Worm (Caenorhabditis elegans) whole organism, L1 larva: ENCODE data around the gene cka-1.

Experiments used
- C16A3.4 ChIP-seq: fragments of 150-350 bp; optimal IDR thresholded peaks from 2 replicates; lab custom pipeline; 2014; ENCODE audit warnings: missing biosample characterization, missing genetic modification characterization
- Y116A8C.19 ChIP-seq: sonication (generic microtip); optimal IDR thresholded peaks from 2 replicates; lab custom pipeline; 2016; ENCODE audit warnings: missing compliant biosample characterization, missing genetic modification characterization, borderline replicate concordance
- aly-2 ChIP-seq: fragments of 150-350 bp; optimal IDR thresholded peaks from 2 replicates; lab custom pipeline; 2014; ENCODE audit warnings: missing biosample characterization, missing genetic modification characterization
- ama-1 ChIP-seq: fragments of 150-350 bp; optimal IDR thresholded peaks from 2 replicates; lab custom pipeline; 2014
- blmp-1 ChIP-seq: fragments of 150-350 bp; optimal IDR thresholded peaks from 2 replicates; lab custom pipeline; 2014; ENCODE audit warnings: missing biosample characterization, missing genetic modification characterization
- ceh-63 ChIP-seq: fragments of 200-800 bp; sonication (Bioruptor generic); optimal IDR thresholded peaks from 2 replicates; lab custom pipeline; 2018; ENCODE audit warnings: mild to moderate bottlenecking, missing genetic modification characterization, missing compliant biosample characterization
- ceh-82 ChIP-seq, 3 experiments: fragments of 150-350 bp in 1 of 3; sonication (generic microtip) in 2 of 3; optimal IDR thresholded peaks; 2 replicates each; lab custom pipeline; 2014 to 2017; ENCODE audit warnings: missing biosample characterization in 3 of 3, missing genetic modification characterization in 3 of 3
- ceh-90 ChIP-seq: sonication (generic microtip); optimal IDR thresholded peaks from 2 replicates; lab custom pipeline; 2016; ENCODE audit warnings: missing genetic modification characterization, missing compliant biosample characterization
- ces-1 ChIP-seq: fragments of 150-350 bp; optimal IDR thresholded peaks from 2 replicates; lab custom pipeline; 2014; ENCODE audit warnings: missing biosample characterization, missing genetic modification reagents, missing genetic modification characterization
- dsc-1 ChIP-seq: sonication (generic microtip); optimal IDR thresholded peaks from 2 replicates; lab custom pipeline; 2016; ENCODE audit warnings: mild to moderate bottlenecking, missing genetic modification characterization, missing compliant biosample characterization
- efl-3 ChIP-seq: fragments of 200-800 bp; sonication (Bioruptor generic); optimal IDR thresholded peaks from 2 replicates; lab custom pipeline; 2018; ENCODE audit warnings: mild to moderate bottlenecking, missing genetic modification characterization, missing compliant biosample characterization
- elt-3 ChIP-seq, 6 experiments: fragments of 150-350 bp in 1 of 6; sonication (generic microtip); optimal IDR thresholded peaks; 2 replicates each; lab custom pipeline; 2017 to 2018; ENCODE audit warnings: missing biosample characterization in 6 of 6, missing genetic modification characterization in 6 of 6, inconsistent platforms in 1 of 6
- fkh-8 ChIP-seq: sonication (generic microtip); optimal IDR thresholded peaks from 2 replicates; lab custom pipeline; 2016; ENCODE audit warnings: mild to moderate bottlenecking, missing genetic modification characterization, missing compliant biosample characterization
- hlh-17 ChIP-seq: fragments of 200-800 bp; sonication (Bioruptor generic); optimal IDR thresholded peaks from 2 replicates; lab custom pipeline; 2018; ENCODE audit warnings: missing genetic modification characterization, mild to moderate bottlenecking, missing compliant biosample characterization, moderate library complexity, borderline replicate concordance
- hlh-4 ChIP-seq: sonication (generic microtip); optimal IDR thresholded peaks from 2 replicates; lab custom pipeline; 2016; ENCODE audit warnings: mild to moderate bottlenecking, missing genetic modification characterization, missing compliant biosample characterization
- hpl-2 ChIP-seq: fragments of 150-350 bp; optimal IDR thresholded peaks from 2 replicates; lab custom pipeline; 2014; ENCODE audit warnings: missing biosample characterization, missing genetic modification reagents, missing genetic modification characterization
- jun-1 ChIP-seq: fragments of 150-350 bp; optimal IDR thresholded peaks from 2 replicates; lab custom pipeline; 2014; ENCODE audit warnings: missing biosample characterization, missing genetic modification reagents, missing genetic modification characterization
- lin-13 ChIP-seq: fragments of 150-350 bp; optimal IDR thresholded peaks from 2 replicates; lab custom pipeline; 2014; ENCODE audit warnings: missing biosample characterization, missing genetic modification reagents, missing genetic modification characterization
- lin-15B ChIP-seq: fragments of 150-350 bp; sonication (generic microtip); optimal IDR thresholded peaks from 3 replicates; lab custom pipeline; 2014; ENCODE audit warnings: missing biosample characterization, missing genetic modification characterization
- lin-35 ChIP-seq, 2 experiments: fragments of 150-350 bp; optimal IDR thresholded peaks; 2 replicates each; lab custom pipeline; 2014; ENCODE audit warnings: missing biosample characterization in 2 of 2, missing genetic modification characterization in 2 of 2, missing genetic modification reagents in 2 of 2
- lir-3 ChIP-seq: sonication (generic microtip); optimal IDR thresholded peaks from 2 replicates; lab custom pipeline; 2016; ENCODE audit warnings: mild to moderate bottlenecking, missing genetic modification characterization, moderate library complexity, missing compliant biosample characterization; ENCODE audit not compliant: poor library complexity
- mdl-1 ChIP-seq, 2 experiments: fragments of 150-350 bp; optimal IDR thresholded peaks; 2 replicates each; lab custom pipeline; 2014 to 2017; ENCODE audit warnings: missing biosample characterization in 2 of 2, missing genetic modification characterization in 2 of 2, inconsistent platforms in 1 of 2
- mef-2 ChIP-seq: fragments of 150-350 bp; optimal IDR thresholded peaks from 2 replicates; lab custom pipeline; 2014; ENCODE audit warnings: missing biosample characterization, missing genetic modification characterization
- nhr-19 ChIP-seq: fragments of 200-800 bp; sonication (Bioruptor generic); conservative IDR thresholded peaks from 2 replicates; pipeline ENCODE4 v1.3.6; 2022; ENCODE audit warnings: missing genetic modification characterization, missing compliant biosample characterization
- nhr-20 ChIP-seq: sonication (generic microtip); optimal IDR thresholded peaks from 2 replicates; lab custom pipeline; 2016; ENCODE audit warnings: mild to moderate bottlenecking, missing genetic modification characterization, missing compliant biosample characterization
- nhr-71 ChIP-seq: sonication (generic microtip); optimal IDR thresholded peaks from 2 replicates; lab custom pipeline; 2016; ENCODE audit warnings: mild to moderate bottlenecking, missing genetic modification characterization, moderate library complexity, missing compliant biosample characterization
- nhr-76 ChIP-seq: sonication (generic microtip); optimal IDR thresholded peaks from 2 replicates; lab custom pipeline; 2017; ENCODE audit warnings: missing biosample characterization, missing genetic modification characterization
- nhr-84 ChIP-seq: sonication (generic microtip); optimal IDR thresholded peaks from 2 replicates; lab custom pipeline; 2017; ENCODE audit warnings: missing biosample characterization, missing genetic modification characterization
- nhr-85 ChIP-seq: sonication (generic microtip); peaks from one replicate; lab custom pipeline; 2016; ENCODE audit warnings: missing genetic modification characterization, inconsistent platforms, missing compliant biosample characterization
- nhr-90 ChIP-seq: sonication (generic microtip); optimal IDR thresholded peaks from 2 replicates; lab custom pipeline; 2016; ENCODE audit warnings: mild to moderate bottlenecking, missing genetic modification characterization, missing compliant biosample characterization; ENCODE audit not compliant: poor library complexity
- pax-3 ChIP-seq: fragments of 200-800 bp; sonication (Bioruptor generic); optimal IDR thresholded peaks from 2 replicates; lab custom pipeline; 2018; ENCODE audit warnings: mild to moderate bottlenecking, missing genetic modification characterization, moderate library complexity, missing compliant biosample characterization
- pqm-1 ChIP-seq: sonication (generic microtip); optimal IDR thresholded peaks from 3 replicates; lab custom pipeline; 2017; ENCODE audit warnings: missing biosample characterization, missing genetic modification characterization
- snu-23 ChIP-seq: sonication (generic microtip); optimal IDR thresholded peaks from 2 replicates; lab custom pipeline; 2016; ENCODE audit warnings: missing genetic modification characterization, missing compliant biosample characterization
- sox-4 ChIP-seq: sonication (generic microtip); optimal IDR thresholded peaks from 2 replicates; lab custom pipeline; 2016; ENCODE audit warnings: missing genetic modification characterization, missing compliant biosample characterization
- sup-37 ChIP-seq: fragments of 200-800 bp; sonication (Bioruptor generic); optimal IDR thresholded peaks from 2 replicates; lab custom pipeline; 2018; ENCODE audit warnings: mild to moderate bottlenecking, missing genetic modification characterization, missing compliant biosample characterization
- tlp-1 ChIP-seq: fragments of 150-350 bp; optimal IDR thresholded peaks from 2 replicates; lab custom pipeline; 2014; ENCODE audit warnings: missing biosample characterization, missing genetic modification characterization
- unc-130 ChIP-seq: fragments of 150-350 bp; optimal IDR thresholded peaks from 2 replicates; lab custom pipeline; 2017; ENCODE audit warnings: missing biosample characterization, missing genetic modification characterization, inconsistent platforms
- vab-15 ChIP-seq: sonication (generic microtip); optimal IDR thresholded peaks from 2 replicates; lab custom pipeline; 2017; ENCODE audit warnings: missing genotype, mild to moderate bottlenecking, missing genetic modification characterization, missing compliant biosample characterization
- ztf-11 ChIP-seq, 2 experiments: sonication (generic microtip); optimal IDR thresholded peaks; 2 replicates each; lab custom pipeline; 2016 to 2017; ENCODE audit warnings: missing genetic modification characterization in 2 of 2, missing biosample characterization in 1 of 2, missing compliant biosample characterization in 1 of 2

Gene cka-1

DNA sequence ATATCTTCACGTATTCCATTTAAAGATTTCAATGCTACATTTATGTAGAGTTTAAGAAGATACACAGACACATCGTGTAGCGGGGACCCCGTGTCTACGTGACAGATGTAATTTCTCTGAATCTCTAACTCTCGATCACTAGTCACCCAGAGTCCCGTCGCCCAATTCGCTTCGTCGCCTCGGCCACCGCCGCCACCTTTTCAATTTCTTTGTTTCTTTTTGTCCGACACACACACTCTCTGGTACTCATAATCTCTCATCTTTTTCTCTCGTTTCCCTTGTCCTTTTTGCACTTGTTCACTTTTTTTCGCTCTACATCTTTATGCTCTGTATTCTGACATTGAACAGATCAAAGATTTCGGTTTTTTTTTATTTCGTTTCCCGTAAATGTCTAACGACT is 19.0 kb downstream of the cka-1 start (continued):
- TF ChIP-seq sup-37 (GFP tag; lab: Kevin White, UChicago) (no peak), snu-23 (GFP tag; lab: Kevin White, UChicago) (peak; percentile 91), pqm-1 (tag; lab: Kevin White, UChicago) (no peak), nhr-84 (no peak), lin-13 (peak; percentile 68), ceh-90 (no peak), hlh-4 (no peak), hlh-17 (GFP tag; lab: Kevin White, UChicago) (no peak), fkh-8 (peak; percentile 87), ztf-11 (tag; optimal IDR thresholded peaks at IDR 0.05; lab: Kevin White, UChicago) (no peak), nhr-71 (tag; lab: Kevin White, UChicago) (peak; percentile 90), blmp-1 (peak; percentile 87), ces-1 (GFP tag; lab: Kevin White, UChicago) (no peak), elt-3 (tag; optimal IDR thresholded peaks at IDR 0.05; lab: Kevin White, UChicago) (peak in 2 of 6 experiments; percentile 15 to 62), nhr-76 (tag; lab: Kevin White, UChicago) (no peak), tlp-1 (tag; lab: Kevin White, UChicago) (no peak), lin-15B (tag; lab: Kevin White, UChicago) (peak; percentile 22), nhr-20 (tag; lab: Kevin White, UChicago) (peak; percentile 88), vab-15 (tag; lab: Kevin White, UChicago) (no peak), nhr-85 (tag; lab: Kevin White, UChicago) (peak; percentile 92), efl-3 (GFP tag; lab: Kevin White, UChicago) (no peak), nhr-90 (tag; lab: Kevin White, UChicago) (peak; percentile 56), ama-1 (lab: Kevin White, UChicago) (no peak), nhr-19 (GFP tag; lab: Robert Waterston, UW) (peak; percentile 61), C16A3.4 (tag; lab: Kevin White, UChicago) (peak; percentile 73), Y116A8C.19 (tag; lab: Kevin White, UChicago) (no peak), ceh-63 (GFP tag; lab: Kevin White, UChicago) (no peak), unc-130 (tag; lab: Kevin White, UChicago) (peak; percentile 73), mef-2 (tag; lab: Kevin White, UChicago) (peak; percentile 35), pax-3 (tag; lab: Kevin White, UChicago) (peak; percentile 41), ceh-82 (tag; optimal IDR thresholded peaks at IDR 0.05; lab: Kevin White, UChicago) (peak in 2 of 3 experiments; percentile 48 to 53)

DNA sequence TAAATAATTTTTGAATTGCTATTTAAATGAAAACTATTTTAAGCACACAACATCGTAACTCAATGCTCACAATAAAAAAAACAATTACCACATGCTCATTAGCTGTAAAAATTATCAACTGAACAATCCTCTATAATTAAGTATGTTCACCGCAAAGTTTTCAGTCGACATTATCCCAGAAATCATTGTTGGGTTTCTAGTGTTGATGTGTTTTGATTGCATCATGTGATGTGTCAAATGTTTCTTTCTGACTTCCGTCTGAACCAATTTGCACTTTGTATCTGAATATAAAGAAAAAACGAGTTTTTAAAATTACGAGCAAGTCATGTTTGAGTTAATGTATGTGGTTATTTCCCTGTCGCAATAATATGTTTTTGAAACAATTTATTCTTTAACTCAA is 19.6 kb downstream of the cka-1 start:
- TF ChIP-seq jun-1 (tag; lab: Kevin White, UChicago), result no peak
- TF ChIP-seq ceh-63 (GFP tag; lab: Kevin White, UChicago), result no peak
- no peak for TF ChIP-seq Y116A8C.19 (tag; lab: Kevin White, UChicago)
- TF ChIP-seq ceh-82 (tag; optimal IDR thresholded peaks at IDR 0.05; lab: Kevin White, UChicago), result no peak
- no peak for TF ChIP-seq dsc-1 (tag; lab: Kevin White, UChicago)
- no peak for TF ChIP-seq lir-3 (tag; lab: Kevin White, UChicago)
- TF ChIP-seq lin-35 (GFP tag; optimal IDR thresholded peaks at IDR 0.05; lab: Kevin White, UChicago), result no peak
- no peak for TF ChIP-seq mdl-1 (tag; optimal IDR thresholded peaks at IDR 0.05; lab: Kevin White, UChicago)
- no peak for TF ChIP-seq unc-130 (tag; lab: Kevin White, UChicago)
- TF ChIP-seq hpl-2 (GFP tag; lab: Kevin White, UChicago), result no peak
- no peak for TF ChIP-seq C16A3.4 (tag; lab: Kevin White, UChicago)
- TF ChIP-seq efl-3 (GFP tag; lab: Kevin White, UChicago), result no peak
- TF ChIP-seq nhr-76 (tag; lab: Kevin White, UChicago), result no peak
- no peak for TF ChIP-seq aly-2 (tag; lab: Kevin White, UChicago)
- TF ChIP-seq nhr-20 (tag; lab: Kevin White, UChicago), result no peak
- TF ChIP-seq sox-4, result no peak
- TF ChIP-seq vab-15 (tag; lab: Kevin White, UChicago), result no peak
- TF ChIP-seq, all 84 proteins: peak for 0
